Worm (Caenorhabditis elegans) whole organism, L1 larva: Measurements from ENCODE around the gene rabr-4.

ENCODE experiments used
- efl-1 ChIP-seq, 4 experiments: fragments of 150-350 bp; optimal IDR thresholded peaks in 3 of 4; peaks in 1 of 4; 1 replicate in 1 of 4; 2 replicates in 3 of 4; lab custom pipeline; 2014; ENCODE audit warnings: missing biosample characterization in 2 of 4, missing genetic modification characterization in 2 of 4, missing genetic modification reagents in 2 of 4
- lin-13 ChIP-seq: fragments of 150-350 bp; optimal IDR thresholded peaks from 2 replicates; lab custom pipeline; 2014; ENCODE audit warnings: missing biosample characterization, missing genetic modification reagents, missing genetic modification characterization
- lir-3 ChIP-seq: sonication (generic microtip); optimal IDR thresholded peaks from 2 replicates; lab custom pipeline; 2016; ENCODE audit warnings: mild to moderate bottlenecking, missing genetic modification characterization, moderate library complexity, missing compliant biosample characterization; ENCODE audit not compliant: poor library complexity
- mab-9 ChIP-seq: fragments of 200-800 bp; sonication (Bioruptor generic); IDR thresholded peaks from 2 replicates; pipeline ENCODE4 v1.3.6; 2022; ENCODE audit warnings: missing genetic modification reagents, missing genetic modification characterization, missing compliant biosample characterization
- nhr-11 ChIP-seq: fragments of 150-350 bp; optimal IDR thresholded peaks from 2 replicates; lab custom pipeline; 2014; ENCODE audit warnings: missing biosample characterization, missing genetic modification characterization
- nhr-12 ChIP-seq: sonication (generic microtip); optimal IDR thresholded peaks from 2 replicates; lab custom pipeline; 2017; ENCODE audit warnings: missing biosample characterization, missing genetic modification characterization

- TF ChIP-seq lin-13 (GFP tag; lab: Kevin White, UChicago) (no peak), nhr-11 (tag; lab: Kevin White, UChicago) (no peak), efl-1 (optimal IDR thresholded peaks at IDR 0.05; lab: Kevin White, UChicago) (no peak), efl-1 (GFP tag; optimal IDR thresholded peaks at IDR 0.05 in 1 of 2; lab: Kevin White, UChicago) (no peak), lir-3 (tag; lab: Kevin White, UChicago) (no peak), mab-9 (no peak), nhr-12 (tag; lab: Kevin White, UChicago) (no peak)
Measured at ce11 chrV:16171721-16172120, 23.0 kb upstream of the rabr-4 start, which contains the start of gene K05D4.9.
